Fruit fly (Drosophila melanogaster) whole organism, prepupa: ENCODE data around the gene Arl5.
A peak's percentile ranks its signal among the peaks of the same experiment; 100 is the strongest.

Experiments
- Blimp-1 ChIP-seq: fragments of 200-800 bp; sonication (Bioruptor generic); optimal IDR thresholded peaks from 3 replicates; lab custom pipeline; 2017; ENCODE audit warnings: missing biosample characterization, missing genetic modification characterization, mild to moderate bottlenecking, moderate library complexity, missing genetic modification reagents
- CG10669 ChIP-seq: fragments of 200-800 bp; sonication (Bioruptor generic); optimal IDR thresholded peaks from 3 replicates; lab custom pipeline; 2018; ENCODE audit warnings: missing biosample characterization, mild to moderate bottlenecking, missing genetic modification characterization, moderate library complexity
- CG31627 ChIP-seq: fragments of 200-800 bp; sonication (Bioruptor generic); optimal IDR thresholded peaks from 3 replicates; lab custom pipeline; 2016; ENCODE audit warnings: missing biosample characterization, missing genetic modification characterization
- CG6792 ChIP-seq: fragments of 200-800 bp; sonication (Bioruptor generic); optimal IDR thresholded peaks from 3 replicates; lab custom pipeline; 2016; ENCODE audit warnings: missing biosample characterization, missing genetic modification characterization
- CG7368 ChIP-seq: fragments of 200-800 bp; sonication (Bioruptor generic); optimal IDR thresholded peaks from 3 replicates; lab custom pipeline; 2016; ENCODE audit warnings: missing biosample characterization, missing genetic modification characterization
- Eip93F ChIP-seq: fragments of 200-800 bp; sonication (Bioruptor generic); optimal IDR thresholded peaks from 2 replicates; lab custom pipeline; 2016; ENCODE audit warnings: missing biosample characterization, mild to moderate bottlenecking, missing genetic modification characterization
- Gug ChIP-seq: fragments of 200-800 bp; sonication (Bioruptor generic); IDR thresholded peaks from 2 replicates; pipeline ENCODE4 v1.3.6; 2022; ENCODE audit warnings: missing biosample characterization, missing genetic modification characterization
- Hr39 ChIP-seq: fragments of 200-800 bp; sonication (Bioruptor generic); optimal IDR thresholded peaks from 2 replicates; lab custom pipeline; 2016; ENCODE audit warnings: missing biosample characterization, missing genetic modification characterization
- Hr4 ChIP-seq: fragments of 200-800 bp; sonication (Bioruptor generic); optimal IDR thresholded peaks from 3 replicates; lab custom pipeline; 2016; ENCODE audit warnings: missing biosample characterization, missing genetic modification characterization
- Lpt ChIP-seq: fragments of 200-800 bp; sonication (Bioruptor generic); optimal IDR thresholded peaks from 3 replicates; lab custom pipeline; 2016; ENCODE audit warnings: missing biosample characterization, missing genetic modification characterization
- Met ChIP-seq: fragments of 200-800 bp; sonication (Bioruptor generic); optimal IDR thresholded peaks from 3 replicates; lab custom pipeline; 2016; ENCODE audit warnings: missing biosample characterization, missing genetic modification characterization
- svp ChIP-seq: fragments of 200-800 bp; sonication (Bioruptor generic); peaks from one replicate; lab custom pipeline; 2016; ENCODE audit warnings: missing biosample characterization, missing genetic modification characterization
- vri ChIP-seq: fragments of 200-800 bp; sonication (Bioruptor generic); optimal IDR thresholded peaks from 3 replicates; lab custom pipeline; 2016; ENCODE audit warnings: missing biosample characterization, mild to moderate bottlenecking, missing genetic modification characterization

dm6 chr3L:8284651-8285050 is 15.0 kb downstream of the Arl5 start:
- peak; percentile 45 for TF ChIP-seq CG31627 (GFP tag; lab: Kevin White, UChicago)
- no peak for TF ChIP-seq Gug (GFP tag; lab: Robert Waterston, UW)
- no peak for TF ChIP-seq Eip93F (GFP tag; lab: Kevin White, UChicago)
- peak; percentile 23 for TF ChIP-seq Hr4 (GFP tag; lab: Kevin White, UChicago)
- TF ChIP-seq Met (GFP tag; lab: Kevin White, UChicago) = peak; percentile 42
- TF ChIP-seq CG6792 (GFP tag; lab: Kevin White, UChicago) = peak; percentile 15
- no peak for TF ChIP-seq Blimp-1 (GFP tag; lab: Kevin White, UChicago)
- TF ChIP-seq Lpt (GFP tag; lab: Kevin White, UChicago) = no peak
- no peak for TF ChIP-seq CG7368 (GFP tag; lab: Kevin White, UChicago)
- peak; percentile 41 for TF ChIP-seq CG10669 (GFP tag; lab: Kevin White, UChicago)
- TF ChIP-seq svp (GFP tag; lab: Kevin White, UChicago) = peak; percentile 64
- TF ChIP-seq Hr39 (GFP tag; lab: Kevin White, UChicago) = peak; percentile 43
- TF ChIP-seq vri (GFP tag; lab: Kevin White, UChicago) = no peak
